Worm (Caenorhabditis elegans): ENCODE measurements around the gene F59B10.2.

The F59B10.2 gene

ce11 chrII:10547803-10548693, 38.4 kb upstream of the F59B10.2 start:
- TF ChIP-seq lin-32 (GFP tag; optimal IDR thresholded peaks at IDR 0.05) (no peak), zip-8 (tag; optimal IDR thresholded peaks at IDR 0.05) (no peak), nhr-237 (tag; optimal IDR thresholded peaks at IDR 0.05) (no peak), unc-39 (tag; optimal IDR thresholded peaks at IDR 0.05) (no peak), elt-3 (tag; optimal IDR thresholded peaks at IDR 0.05) (no peak), sem-2 (GFP tag; optimal IDR thresholded peaks at IDR 0.05) (no peak), M03D4.4 (tag; optimal IDR thresholded peaks at IDR 0.05) (peak; percentile 5), tbx-8 (GFP tag; optimal IDR thresholded peaks at IDR 0.05) (no peak), cnd-1 (tag; optimal IDR thresholded peaks at IDR 0.05) (peak; percentile 56), mep-1 (tag; optimal IDR thresholded peaks at IDR 0.05) (no peak), bed-3 (GFP tag; optimal IDR thresholded peaks at IDR 0.05) (no peak), sptf-1 (tag; optimal IDR thresholded peaks at IDR 0.05) (peak; percentile 11)

ce11 chrII:10547311-10547710, 37.7 kb upstream of the F59B10.2 start:
- TF ChIP-seq hlh-1 (tag; optimal IDR thresholded peaks at IDR 0.05) (no peak), ceh-43 (GFP tag; optimal IDR thresholded peaks at IDR 0.05) (no peak), nhr-237 (tag; optimal IDR thresholded peaks at IDR 0.05) (no peak), lin-32 (GFP tag; optimal IDR thresholded peaks at IDR 0.05) (no peak), nhr-2 (tag; optimal IDR thresholded peaks at IDR 0.05) (no peak), unc-62 (GFP tag; optimal IDR thresholded peaks at IDR 0.05) (no peak), zip-8 (tag; optimal IDR thresholded peaks at IDR 0.05) (no peak), nhr-76 (tag; optimal IDR thresholded peaks at IDR 0.05) (no peak), drap-1 (GFP tag; optimal IDR thresholded peaks at IDR 0.05) (no peak), cnd-1 (tag; optimal IDR thresholded peaks at IDR 0.05) (no peak), M03D4.4 (tag; optimal IDR thresholded peaks at IDR 0.05) (no peak), ceh-39 (tag; optimal IDR thresholded peaks at IDR 0.05) (no peak), sptf-1 (tag; optimal IDR thresholded peaks at IDR 0.05) (no peak), lin-13 (tag; optimal IDR thresholded peaks at IDR 0.05) (no peak), tbx-8 (GFP tag; optimal IDR thresholded peaks at IDR 0.05) (no peak), elt-3 (tag; optimal IDR thresholded peaks at IDR 0.05) (no peak), bed-3 (GFP tag; optimal IDR thresholded peaks at IDR 0.05) (no peak), unc-120 (tag; optimal IDR thresholded peaks at IDR 0.05; ENCODE audit: poor library complexity, severe bottlenecking) (no peak)

ce11 chrII:10546784-10547087, 37.1 kb upstream of the F59B10.2 start:
- TF ChIP-seq nhr-237 (tag; optimal IDR thresholded peaks at IDR 0.05): no peak
- no peak for TF ChIP-seq nhr-2 (tag; optimal IDR thresholded peaks at IDR 0.05)
- TF ChIP-seq unc-120 (tag; optimal IDR thresholded peaks at IDR 0.05; ENCODE audit: poor library complexity, severe bottlenecking): no peak
- peak; percentile 76 for TF ChIP-seq unc-62 (GFP tag; optimal IDR thresholded peaks at IDR 0.05)

- TF ChIP-seq ceh-83 (GFP tag; optimal IDR thresholded peaks at IDR 0.05) (no peak), drap-1 (GFP tag; optimal IDR thresholded peaks at IDR 0.05) (no peak), unc-39 (tag; optimal IDR thresholded peaks at IDR 0.05) (no peak), ceh-43 (GFP tag; optimal IDR thresholded peaks at IDR 0.05) (no peak), tbx-8 (GFP tag; optimal IDR thresholded peaks at IDR 0.05) (no peak), flh-1 (GFP tag; optimal IDR thresholded peaks at IDR 0.05) (no peak), mls-2 (tag; optimal IDR thresholded peaks at IDR 0.05) (no peak), nhr-237 (tag; optimal IDR thresholded peaks at IDR 0.05) (no peak), ztf-11 (tag; optimal IDR thresholded peaks at IDR 0.05) (no peak), elt-1 (tag; optimal IDR thresholded peaks at IDR 0.05; ENCODE audit: borderline replicate concordance, insufficient read depth) (no peak), M03D4.4 (tag; optimal IDR thresholded peaks at IDR 0.05) (no peak), unc-62 (GFP tag; optimal IDR thresholded peaks at IDR 0.05) (no peak)
Measured at ce11 chrII:10545924-10546783, 36.5 kb upstream of the F59B10.2 start.

- no peak for TF ChIP-seq drap-1 (GFP tag; optimal IDR thresholded peaks at IDR 0.05)
- TF ChIP-seq sem-2 (GFP tag; optimal IDR thresholded peaks at IDR 0.05): peak; percentile 17
- peak; percentile 10 for TF ChIP-seq tbx-8 (GFP tag; optimal IDR thresholded peaks at IDR 0.05)
- no peak for TF ChIP-seq mab-5 (tag; optimal IDR thresholded peaks at IDR 0.05)
- no peak for TF ChIP-seq mls-2 (tag; optimal IDR thresholded peaks at IDR 0.05)
Measured at ce11 chrII:10545213-10545612, 35.6 kb upstream of the F59B10.2 start.

Data from whole organism, mixed stage, embryonic.